Worm (Caenorhabditis elegans): Measurements from ENCODE around the gene F09E5.12.

Gene F09E5.12

DNA sequence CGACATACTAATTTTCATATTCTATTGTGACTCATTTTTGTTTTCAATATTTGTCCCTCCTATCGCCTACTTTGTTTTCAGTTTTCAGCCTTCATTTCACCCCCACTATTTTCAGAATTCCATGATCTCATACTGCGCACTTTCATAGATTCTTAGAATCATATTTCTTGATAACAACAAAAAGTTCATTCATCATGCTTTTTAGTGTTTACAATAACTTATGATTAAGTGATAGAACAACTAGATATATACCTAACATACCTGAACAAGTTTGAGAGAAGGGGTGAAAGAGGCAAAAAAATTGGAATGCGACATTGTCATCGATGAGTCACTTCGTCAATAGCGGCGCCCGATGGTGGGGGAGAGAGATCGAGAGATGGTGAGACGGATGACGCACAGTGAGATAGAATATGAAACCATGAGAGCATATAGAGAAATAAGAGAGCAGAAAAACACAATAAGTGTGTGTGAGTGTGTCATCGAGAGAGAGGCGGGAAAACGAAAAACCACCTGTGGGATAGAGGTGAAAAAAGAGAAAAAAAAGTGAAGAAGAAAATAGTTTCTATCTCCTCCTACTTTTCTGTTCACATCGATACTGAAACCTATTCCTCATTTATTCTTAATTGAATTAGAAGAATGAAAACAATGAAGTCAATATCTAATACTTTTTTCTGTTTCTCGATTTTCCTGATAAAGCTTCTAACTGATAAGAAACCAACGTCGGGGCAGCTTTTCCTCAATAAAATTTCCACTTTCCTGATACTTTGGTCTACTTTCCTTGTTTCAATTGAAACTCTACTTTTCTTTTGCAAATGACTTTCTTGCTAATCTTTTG is 33.7 kb downstream of the F09E5.12 start:
- TF ChIP-seq mxl-3 (GFP tag; optimal IDR thresholded peaks at IDR 0.05): peak; percentile 37
- no peak for TF ChIP-seq mxl-2 (GFP tag; conservative IDR thresholded peaks at IDR 0.05)
- peak; percentile 30 for TF ChIP-seq ceh-28 (tag; optimal IDR thresholded peaks at IDR 0.05)
- TF ChIP-seq hlh-30 (tag; optimal IDR thresholded peaks at IDR 0.05; ENCODE audit: insufficient read depth): peak; percentile 67
- no peak for TF ChIP-seq gei-8 (GFP tag; optimal IDR thresholded peaks at IDR 0.05)
- no peak for TF ChIP-seq lin-39 (tag; optimal IDR thresholded peaks at IDR 0.05)
- TF ChIP-seq tag-97 (GFP tag; IDR thresholded peaks at IDR 0.05): no peak
- peak; percentile 40 for TF ChIP-seq sdz-12 (GFP tag; optimal IDR thresholded peaks at IDR 0.05)
- TF ChIP-seq arid-1 (GFP tag; conservative IDR thresholded peaks at IDR 0.05): peak; percentile 63
- TF ChIP-seq lin-1 (GFP tag; IDR thresholded peaks at IDR 0.05): no peak
- peak; percentile 37 for TF ChIP-seq nhr-76 (tag; optimal IDR thresholded peaks at IDR 0.05)
- no peak for TF ChIP-seq ztf-11 (tag; optimal IDR thresholded peaks at IDR 0.05)
- TF ChIP-seq fkh-10 (GFP tag; optimal IDR thresholded peaks at IDR 0.05): peak; percentile 40
- no peak for TF ChIP-seq zip-2 (tag; optimal IDR thresholded peaks at IDR 0.05)
- peak; percentile 92 for TF ChIP-seq nhr-6 (tag; optimal IDR thresholded peaks at IDR 0.05)
- no peak for TF ChIP-seq zip-11 (GFP tag; IDR thresholded peaks at IDR 0.05)
- TF ChIP-seq lin-38 (GFP tag; IDR thresholded peaks at IDR 0.05): peak; percentile 43; the same call in 1 of the 2 replicates
- no peak for TF ChIP-seq duxl-1 (tag; optimal IDR thresholded peaks at IDR 0.05; ENCODE audit: poor library complexity)
- TF ChIP-seq madf-9 (GFP tag; conservative IDR thresholded peaks at IDR 0.05): no peak
- peak; percentile 36 for TF ChIP-seq nhr-48 (tag; optimal IDR thresholded peaks at IDR 0.05)
- no peak for TF ChIP-seq ctbp-1 (GFP tag; IDR thresholded peaks at IDR 0.05)
- TF ChIP-seq ceh-20 (GFP tag; IDR thresholded peaks at IDR 0.05): peak; percentile 25; the same call in 1 of the 2 replicates
- TF ChIP-seq zfp-2 (tag; optimal IDR thresholded peaks at IDR 0.05): no peak
- no peak for TF ChIP-seq ceh-44 (GFP tag; IDR thresholded peaks at IDR 0.05)
- TF ChIP-seq R02D3.7 (tag; optimal IDR thresholded peaks at IDR 0.05): no peak
- TF ChIP-seq egl-27 (tag; optimal IDR thresholded peaks at IDR 0.05): peak; percentile 4
- TF ChIP-seq F26F4.8 (GFP tag; conservative IDR thresholded peaks at IDR 0.05): no peak
- peak; percentile 39 for TF ChIP-seq nhr-25 (tag; optimal IDR thresholded peaks at IDR 0.05; ENCODE audit: borderline replicate concordance, insufficient read depth)
- peak; percentile 29 for TF ChIP-seq ces-1 (GFP tag; optimal IDR thresholded peaks at IDR 0.05)
- no peak for TF ChIP-seq nhr-111 (GFP tag; optimal IDR thresholded peaks at IDR 0.05)
- peak; percentile 38 for TF ChIP-seq pqm-1 (tag; optimal IDR thresholded peaks at IDR 0.05)
- TF ChIP-seq nhr-41 (GFP tag; IDR thresholded peaks at IDR 0.05): no peak
- TF ChIP-seq nhr-102 (tag; optimal IDR thresholded peaks at IDR 0.05): no peak
- TF ChIP-seq skn-1 (tag; optimal IDR thresholded peaks at IDR 0.05): no peak
- TF ChIP-seq T26A8.4 (GFP tag; IDR thresholded peaks at IDR 0.05): peak; percentile 51; the same call in 1 of the 2 replicates
- TF ChIP-seq nhr-237 (tag; optimal IDR thresholded peaks at IDR 0.05): no peak
- no peak for TF ChIP-seq dmd-8 (GFP tag; IDR thresholded peaks at IDR 0.05)
- no peak for TF ChIP-seq cey-2 (tag; optimal IDR thresholded peaks at IDR 0.05; ENCODE audit: borderline replicate concordance, insufficient read depth)
- TF ChIP-seq lir-3 (tag; optimal IDR thresholded peaks at IDR 0.05): no peak
- no peak for TF ChIP-seq T20F7.1 (GFP tag; optimal IDR thresholded peaks at IDR 0.05)
- peak; percentile 1 for TF ChIP-seq spr-3 (GFP tag; optimal IDR thresholded peaks at IDR 0.05)
- TF ChIP-seq jun-1 (tag; optimal IDR thresholded peaks at IDR 0.05): peak; percentile 94
- TF ChIP-seq unc-130 (GFP tag; optimal IDR thresholded peaks at IDR 0.05): no peak
- peak; percentile 67; the same call in 1 of the 2 replicates for TF ChIP-seq tra-1 (GFP tag; IDR thresholded peaks at IDR 0.05)
- TF ChIP-seq snpc-4 (tag; optimal IDR thresholded peaks at IDR 0.05): no peak
- TF ChIP-seq nhr-28 (tag; optimal IDR thresholded peaks at IDR 0.05): peak; percentile 67
- no peak for TF ChIP-seq ceh-82 (tag; optimal IDR thresholded peaks at IDR 0.05)
- TF ChIP-seq daf-16 (GFP tag; optimal IDR thresholded peaks at IDR 0.05): no peak
- peak; percentile 71 for TF ChIP-seq daf-16 (tag; optimal IDR thresholded peaks at IDR 0.05)
- peak; percentile 84 for TF ChIP-seq rbr-2 (tag; optimal IDR thresholded peaks at IDR 0.05)
